Fruit fly (Drosophila melanogaster): ENCODE results near the gene CG42692.

Gene CG42692

DNA sequence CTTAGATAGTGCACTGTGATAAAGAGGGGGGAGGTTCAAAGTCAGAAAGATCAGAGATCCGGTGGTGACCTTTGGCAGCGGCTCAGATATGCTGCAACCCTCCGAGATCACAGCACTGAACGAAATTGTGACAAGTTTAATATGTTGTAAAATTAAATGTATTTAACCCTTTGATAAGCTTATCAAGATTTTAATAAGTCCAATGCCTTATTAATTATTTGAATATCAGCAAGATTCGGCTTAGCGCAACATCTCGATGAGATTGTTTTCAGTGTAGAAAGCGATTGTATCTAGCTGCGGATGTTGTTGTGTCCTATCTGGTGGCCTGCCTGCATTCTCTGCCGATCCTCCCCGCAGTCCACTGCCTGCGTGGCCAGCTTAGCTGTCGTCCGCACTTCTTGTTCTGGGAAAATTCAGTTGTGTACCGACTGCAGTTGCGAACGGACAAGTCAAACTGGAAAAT, 39.3 kb downstream of the CG42692 start, which contains the start of gene NimC4 (continued):
- TF ChIP-seq CG14050 (GFP tag; IDR thresholded peaks at IDR 0.05) (no peak), CG14667 (GFP tag; IDR thresholded peaks at IDR 0.05) (peak; percentile 61; the same call in 1 of the 2 replicates), CG30431 (GFP tag; optimal IDR thresholded peaks at IDR 0.05) (peak; percentile 89), dmrt99B (tag; optimal IDR thresholded peaks at IDR 0.05) (peak; percentile 46), ems (GFP tag; optimal IDR thresholded peaks at IDR 0.05) (peak; percentile 55), peb (GFP tag; IDR thresholded peaks at IDR 0.05) (peak; percentile 74), Doc3 (GFP tag; IDR thresholded peaks at IDR 0.05; ENCODE audit: partially characterized antibody) (no peak), pfk (GFP tag; optimal IDR thresholded peaks at IDR 0.05) (no peak), NFAT (GFP tag; IDR thresholded peaks at IDR 0.05) (peak; percentile 47; the same call in 1 of the 2 replicates), CG7556 (GFP tag; optimal IDR thresholded peaks at IDR 0.05) (peak; percentile 73), pnt (GFP tag; optimal IDR thresholded peaks at IDR 0.05) (peak; percentile 84), CG3838 (GFP tag; optimal IDR thresholded peaks at IDR 0.05) (peak; percentile 34), eyg (GFP tag; optimal IDR thresholded peaks at IDR 0.05) (no peak), nerfin-2 (GFP tag; IDR thresholded peaks at IDR 0.05; ENCODE audit: partially characterized antibody) (no peak), jumu (GFP tag; optimal IDR thresholded peaks at IDR 0.05) (peak; percentile 84), vnd (GFP tag; IDR thresholded peaks at IDR 0.05; ENCODE audit: partially characterized antibody) (no peak), CG3847 (GFP tag; IDR thresholded peaks at IDR 0.05) (no peak), bigmax (GFP tag; optimal IDR thresholded peaks at IDR 0.05) (no peak), Nf-YA (GFP tag; IDR thresholded peaks at IDR 0.05) (no peak), Mrtf (GFP tag; IDR thresholded peaks at IDR 0.05) (peak; percentile 34; the same call in 1 of the 3 replicates), CG17385 (GFP tag; optimal IDR thresholded peaks at IDR 0.05) (peak; percentile 42), HmgD (GFP tag; optimal IDR thresholded peaks at IDR 0.05) (no peak), salm (tag; optimal IDR thresholded peaks at IDR 0.05) (peak; percentile 15), dm (GFP tag; optimal IDR thresholded peaks at IDR 0.05) (peak; percentile 49), Sox100B (GFP tag; optimal IDR thresholded peaks at IDR 0.05) (peak; percentile 48), Dfd (GFP tag; optimal IDR thresholded peaks at IDR 0.05) (no peak), CG17186 (GFP tag; optimal IDR thresholded peaks at IDR 0.05) (peak; percentile 30), so (GFP tag; IDR thresholded peaks at IDR 0.05) (0 out of 3 replicates have a peak, but pooled peaks have one; percentile 55), chif (GFP tag; optimal IDR thresholded peaks at IDR 0.05) (peak; percentile 72 to 94), HLH4C (GFP tag; IDR thresholded peaks at IDR 0.05; ENCODE audit: partially characterized antibody) (no peak), CG31388 (GFP tag; optimal IDR thresholded peaks at IDR 0.05) (peak; percentile 32), CG7839 (tag; optimal IDR thresholded peaks at IDR 0.05) (peak; percentile 78), Deaf1 (tag; optimal IDR thresholded peaks at IDR 0.05) (peak; percentile 1), chn (GFP tag; optimal IDR thresholded peaks at IDR 0.05) (peak; percentile 87), klu (GFP tag; IDR thresholded peaks at IDR 0.05) (no peak), schlank (tag; optimal IDR thresholded peaks at IDR 0.05) (no peak), CG12769 (tag; optimal IDR thresholded peaks at IDR 0.05) (no peak), lov (optimal IDR thresholded peaks at IDR 0.05) (no peak), lov (GFP tag; IDR thresholded peaks at IDR 0.05) (peak; percentile 94), br (optimal IDR thresholded peaks at IDR 0.05) (no peak), CG32532 (GFP tag; IDR thresholded peaks at IDR 0.05) (no peak), Bdp1 (GFP tag; optimal IDR thresholded peaks at IDR 0.05) (peak; percentile 59), CG4360 (GFP tag; IDR thresholded peaks at IDR 0.05) (peak; percentile 87), lab (GFP tag; optimal IDR thresholded peaks at IDR 0.05) (no peak), Dad (GFP tag; optimal IDR thresholded peaks at IDR 0.05) (peak; percentile 45), sima (GFP tag; optimal IDR thresholded peaks at IDR 0.05) (no peak), CG1602 (GFP tag; optimal IDR thresholded peaks at IDR 0.05) (peak; percentile 85), ab (GFP tag; optimal IDR thresholded peaks at IDR 0.05) (peak; percentile 38), zfh1 (GFP tag; IDR thresholded peaks at IDR 0.05) (peak; percentile 96), CG1832 (GFP tag; optimal IDR thresholded peaks at IDR 0.05) (no peak), CG2129 (GFP tag; IDR thresholded peaks at IDR 0.05; ENCODE audit: partially characterized antibody) (no peak), CG9437 (GFP tag; optimal IDR thresholded peaks at IDR 0.05) (peak; percentile 5)
